Fruit fly (Drosophila melanogaster): ENCODE data around the gene Nop56.

DNA sequence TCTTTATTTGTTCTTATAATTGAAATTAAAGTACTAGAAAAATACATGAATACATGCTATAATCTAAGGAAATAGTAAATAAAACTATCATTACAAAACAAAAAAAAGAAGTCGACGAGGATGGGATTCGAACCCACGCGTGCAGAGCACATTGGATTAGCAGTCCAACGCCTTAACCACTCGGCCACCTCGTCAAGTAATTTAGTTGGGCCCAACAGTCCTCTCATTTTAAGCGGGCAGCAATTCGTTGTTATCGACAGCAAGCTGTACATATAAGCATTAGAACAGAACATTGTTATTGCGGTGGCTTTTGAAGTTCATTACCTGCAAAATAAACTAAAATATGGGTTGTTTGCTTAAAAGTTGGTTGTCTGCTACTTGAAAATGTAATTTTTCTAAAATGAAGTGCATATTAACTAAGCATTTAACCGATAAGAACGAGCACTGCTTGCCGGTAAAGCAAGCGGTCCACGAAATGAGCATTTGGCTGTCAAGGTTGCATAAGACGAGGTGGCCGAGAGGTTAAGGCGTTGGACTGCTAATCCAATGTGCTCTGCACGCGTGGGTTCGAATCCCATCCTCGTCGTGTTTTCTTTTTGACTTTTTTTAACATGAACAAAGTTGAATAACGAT is 23.7 kb downstream of the Nop56 start:
- no peak for TF ChIP-seq ttk (optimal IDR thresholded peaks at IDR 0.05)
- no peak for TF ChIP-seq h (optimal IDR thresholded peaks at IDR 0.05)
- TF ChIP-seq psq (optimal IDR thresholded peaks at IDR 0.05) = no peak
